Worm (Caenorhabditis elegans): Measurements from ENCODE around the gene acs-3.

ce11 chrV:1969690-1970089, 362 bp downstream of the acs-3 start:
- TF ChIP-seq snpc-4 (tag; optimal IDR thresholded peaks at IDR 0.05) (no peak), elt-3 (tag; optimal IDR thresholded peaks at IDR 0.05) (no peak), nhr-77 (tag; optimal IDR thresholded peaks at IDR 0.05) (no peak), unc-62 (GFP tag; optimal IDR thresholded peaks at IDR 0.05) (no peak), nhr-237 (tag; optimal IDR thresholded peaks at IDR 0.05) (no peak), nhr-25 (tag; optimal IDR thresholded peaks at IDR 0.05) (no peak), lin-15B (tag; optimal IDR thresholded peaks at IDR 0.05) (no peak), nhr-11 (tag; optimal IDR thresholded peaks at IDR 0.05) (no peak), ztf-11 (tag; optimal IDR thresholded peaks at IDR 0.05) (no peak), nhr-76 (tag; optimal IDR thresholded peaks at IDR 0.05) (no peak)

All from whole organism, L3 larva.